Fruit fly (Drosophila melanogaster): ENCODE data around the gene CG7091.
A peak's percentile ranks its signal among the peaks of the same experiment; 100 is the strongest.

Gene CG7091

dm6 chr3R:13015811-13016766 lies 38.3 kb downstream of the CG7091 start:
- no peak for TF ChIP-seq CG3995 (GFP tag; optimal IDR thresholded peaks at IDR 0.05)
- TF ChIP-seq CG7271 (tag; optimal IDR thresholded peaks at IDR 0.05): no peak
- TF ChIP-seq ase (GFP tag; IDR thresholded peaks at IDR 0.05): no peak
- no peak for TF ChIP-seq Bteb2 (GFP tag; optimal IDR thresholded peaks at IDR 0.05)
- TF ChIP-seq BEAF-32 (GFP tag; optimal IDR thresholded peaks at IDR 0.05): no peak
- TF ChIP-seq Aef1 (GFP tag; IDR thresholded peaks at IDR 0.05): no peak
- no peak for TF ChIP-seq pita (GFP tag; optimal IDR thresholded peaks at IDR 0.05)
- TF ChIP-seq fd96Cb (tag; optimal IDR thresholded peaks at IDR 0.05): no peak
- TF ChIP-seq CG9609 (GFP tag; optimal IDR thresholded peaks at IDR 0.05): peak; percentile 39
- TF ChIP-seq otp (GFP tag; IDR thresholded peaks at IDR 0.05): no peak
- no peak for TF ChIP-seq CG18599 (GFP tag; optimal IDR thresholded peaks at IDR 0.05)
- TF ChIP-seq tgo (GFP tag; IDR thresholded peaks at IDR 0.05): no peak
- no peak for TF ChIP-seq Myb (GFP tag; optimal IDR thresholded peaks at IDR 0.05)
- TF ChIP-seq Gsc (GFP tag; IDR thresholded peaks at IDR 0.05): no peak
- TF ChIP-seq kah (GFP tag; optimal IDR thresholded peaks at IDR 0.05): no peak
- TF ChIP-seq vfl (GFP tag; optimal IDR thresholded peaks at IDR 0.05): no peak
- TF ChIP-seq CG34224 (GFP tag; IDR thresholded peaks at IDR 0.05; ENCODE audit: partially characterized antibody): no peak
- no peak for TF ChIP-seq ttk (GFP tag; IDR thresholded peaks at IDR 0.05)
- TF ChIP-seq zfh1 (GFP tag; IDR thresholded peaks at IDR 0.05): no peak
- no peak for TF ChIP-seq CG4730 (GFP tag; IDR thresholded peaks at IDR 0.05)
- TF ChIP-seq CG15514 (GFP tag; optimal IDR thresholded peaks at IDR 0.05): peak; percentile 31
- no peak for TF ChIP-seq CG17568 (GFP tag; optimal IDR thresholded peaks at IDR 0.05)
- TF ChIP-seq bcd (GFP tag; optimal IDR thresholded peaks at IDR 0.05): peak; percentile 0
- TF ChIP-seq Hand (GFP tag; optimal IDR thresholded peaks at IDR 0.05): no peak
- TF ChIP-seq Bgb (GFP tag; IDR thresholded peaks at IDR 0.05; ENCODE audit: partially characterized antibody): no peak
- TF ChIP-seq cad (GFP tag; optimal IDR thresholded peaks at IDR 0.05): no peak
- TF ChIP-seq CG13424 (tag; optimal IDR thresholded peaks at IDR 0.05): no peak
- TF ChIP-seq CG4360 (GFP tag; IDR thresholded peaks at IDR 0.05): no peak
- peak; percentile 27 for TF ChIP-seq CHES-1-like (GFP tag; optimal IDR thresholded peaks at IDR 0.05)
- no peak for TF ChIP-seq CG11504 (tag; optimal IDR thresholded peaks at IDR 0.05)
- no peak for TF ChIP-seq twi (tag; optimal IDR thresholded peaks at IDR 0.05)
- TF ChIP-seq CG10462 (GFP tag; optimal IDR thresholded peaks at IDR 0.05): no peak
- TF ChIP-seq CG1792 (GFP tag; optimal IDR thresholded peaks at IDR 0.05): no peak
- no peak for TF ChIP-seq CG4328 (GFP tag; optimal IDR thresholded peaks at IDR 0.05)
- TF ChIP-seq Ssrp (tag; optimal IDR thresholded peaks at IDR 0.05): no peak
- no peak for TF ChIP-seq Oaz (GFP tag; IDR thresholded peaks at IDR 0.05)
- TF ChIP-seq Hmx (GFP tag; optimal IDR thresholded peaks at IDR 0.05): no peak
- TF ChIP-seq ERR (GFP tag; optimal IDR thresholded peaks at IDR 0.05): no peak
- TF ChIP-seq grn (GFP tag; optimal IDR thresholded peaks at IDR 0.05): peak; percentile 88
- TF ChIP-seq CG13894 (tag; optimal IDR thresholded peaks at IDR 0.05): no peak
- no peak for TF ChIP-seq CG9817 (tag; optimal IDR thresholded peaks at IDR 0.05)
- TF ChIP-seq CG11560 (tag; IDR thresholded peaks at IDR 0.05): no peak
- TF ChIP-seq corto (GFP tag; optimal IDR thresholded peaks at IDR 0.05): peak; percentile 42
- no peak for TF ChIP-seq Hr39 (optimal IDR thresholded peaks at IDR 0.05)
- TF ChIP-seq stc (GFP tag; IDR thresholded peaks at IDR 0.05): no peak
- TF ChIP-seq CG2202 (tag; optimal IDR thresholded peaks at IDR 0.05): no peak
- no peak for TF ChIP-seq tio (GFP tag; optimal IDR thresholded peaks at IDR 0.05)
- peak; percentile 16 to 46 for TF ChIP-seq Pdp1 (GFP tag; optimal IDR thresholded peaks at IDR 0.05)
- no peak for TF ChIP-seq peb (GFP tag; IDR thresholded peaks at IDR 0.05)
